Fruit fly (Drosophila melanogaster): Measurements from ENCODE around the gene CG14106.

Gene CG14106

dm6 chr3L:13435170-13435727 lies 9.8 kb upstream of the CG14106 start, which contains the start of gene CG10713 (continued):
- TF ChIP-seq CG7556 (GFP tag; optimal IDR thresholded peaks at IDR 0.05) = no peak
- no peak for TF ChIP-seq CG7839 (tag; optimal IDR thresholded peaks at IDR 0.05)
- no peak for TF ChIP-seq CTCF (GFP tag; optimal IDR thresholded peaks at IDR 0.05)
- no peak for TF ChIP-seq tna (GFP tag; IDR thresholded peaks at IDR 0.05; ENCODE audit: partially characterized antibody)
- TF ChIP-seq CG32767 (GFP tag; IDR thresholded peaks at IDR 0.05) = peak; percentile 48; the same call in 1 of the 2 replicates
- TF ChIP-seq ftz-f1 (GFP tag; optimal IDR thresholded peaks at IDR 0.05) = no peak
- TF ChIP-seq ATbp (GFP tag; optimal IDR thresholded peaks at IDR 0.05) = no peak
- no peak for TF ChIP-seq CG6791 (GFP tag; IDR thresholded peaks at IDR 0.05; ENCODE audit: partially characterized antibody)
- peak; percentile 74 for TF ChIP-seq Drgx (GFP tag; IDR thresholded peaks at IDR 0.05)
- no peak for TF ChIP-seq Xrp1 (GFP tag; IDR thresholded peaks at IDR 0.05)
- TF ChIP-seq Ravus (GFP tag; IDR thresholded peaks at IDR 0.05) = no peak
- TF ChIP-seq CG14014 (GFP tag; IDR thresholded peaks at IDR 0.05) = no peak
- no peak for TF ChIP-seq jing (GFP tag; optimal IDR thresholded peaks at IDR 0.05)
- TF ChIP-seq br (optimal IDR thresholded peaks at IDR 0.05) = no peak
- TF ChIP-seq esg (GFP tag; conservative IDR thresholded peaks at IDR 0.05) = no peak
- TF ChIP-seq wdn (GFP tag; IDR thresholded peaks at IDR 0.05) = no peak
- TF ChIP-seq ara (GFP tag; IDR thresholded peaks at IDR 0.05) = no peak
- 0 out of 3 replicates have a peak, but pooled peaks have one; percentile 13 for TF ChIP-seq so (GFP tag; IDR thresholded peaks at IDR 0.05)
- TF ChIP-seq Blimp-1 (GFP tag; optimal IDR thresholded peaks at IDR 0.05) = no peak
- TF ChIP-seq Oli (tag; optimal IDR thresholded peaks at IDR 0.05) = no peak
- TF ChIP-seq HLH3B (GFP tag; IDR thresholded peaks at IDR 0.05) = peak; percentile 18; the same call in 1 of the 2 replicates
- TF ChIP-seq YL-1 (GFP tag; optimal IDR thresholded peaks at IDR 0.05) = no peak

- TF ChIP-seq gce (GFP tag; IDR thresholded peaks at IDR 0.05) (no peak), inv (GFP tag; IDR thresholded peaks at IDR 0.05; ENCODE audit: partially characterized antibody) (peak; percentile 38; the same call in 1 of the 2 replicates), CG12104 (GFP tag; optimal IDR thresholded peaks at IDR 0.05) (no peak), ato (GFP tag; IDR thresholded peaks at IDR 0.05; ENCODE audit: partially characterized antibody) (peak; percentile 78), Bdp1 (GFP tag; optimal IDR thresholded peaks at IDR 0.05) (peak; percentile 99), nerfin-2 (GFP tag; IDR thresholded peaks at IDR 0.05; ENCODE audit: partially characterized antibody) (peak; percentile 78), Eip74EF (GFP tag; optimal IDR thresholded peaks at IDR 0.05) (no peak), Scr (GFP tag; IDR thresholded peaks at IDR 0.05; ENCODE audit: partially characterized antibody) (peak; percentile 56), CG6791 (GFP tag; IDR thresholded peaks at IDR 0.05; ENCODE audit: partially characterized antibody) (peak; percentile 76; the same call in 2 of the 3 replicates), amos (GFP tag; IDR thresholded peaks at IDR 0.05; ENCODE audit: partially characterized antibody) (peak; percentile 81), knrl (GFP tag; IDR thresholded peaks at IDR 0.05; ENCODE audit: partially characterized antibody) (peak; percentile 54), eyg (GFP tag; optimal IDR thresholded peaks at IDR 0.05) (no peak), CG16813 (GFP tag; IDR thresholded peaks at IDR 0.05; ENCODE audit: partially characterized antibody) (peak; percentile 72), Opbp (GFP tag; IDR thresholded peaks at IDR 0.05; ENCODE audit: partially characterized antibody) (peak; percentile 89), CG7963 (GFP tag; IDR thresholded peaks at IDR 0.05; ENCODE audit: partially characterized antibody) (peak; percentile 72), CG13624 (GFP tag; optimal IDR thresholded peaks at IDR 0.05) (no peak), grn (GFP tag; optimal IDR thresholded peaks at IDR 0.05) (peak; percentile 65), CG13287 (GFP tag; IDR thresholded peaks at IDR 0.05; ENCODE audit: partially characterized antibody) (peak; percentile 31; the same call in 1 of the 2 replicates), Fer1 (GFP tag; optimal IDR thresholded peaks at IDR 0.05) (no peak), bbx (GFP tag; IDR thresholded peaks at IDR 0.05; ENCODE audit: partially characterized antibody) (peak; percentile 79), CG15696 (tag; optimal IDR thresholded peaks at IDR 0.05) (no peak), exex (tag; optimal IDR thresholded peaks at IDR 0.05) (peak; percentile 30), mld (GFP tag; IDR thresholded peaks at IDR 0.05; ENCODE audit: partially characterized antibody) (peak; percentile 84; the same call in 2 of the 3 replicates), tna (GFP tag; IDR thresholded peaks at IDR 0.05; ENCODE audit: partially characterized antibody) (peak; percentile 78), vnd (GFP tag; IDR thresholded peaks at IDR 0.05; ENCODE audit: partially characterized antibody) (peak; percentile 57; the same call in 2 of the 3 replicates), CG7372 (GFP tag; IDR thresholded peaks at IDR 0.05) (no peak), CG4360 (GFP tag; IDR thresholded peaks at IDR 0.05) (no peak), CG42726 (GFP tag; IDR thresholded peaks at IDR 0.05; ENCODE audit: partially characterized antibody) (peak; percentile 60; the same call in 1 of the 2 replicates)
Observed at dm6 chr3L:13433522-13433921, 8.1 kb upstream of the CG14106 start.
